Worm (Caenorhabditis elegans) whole organism, midembryonic: ENCODE data around the gene F17E9.3.

Experiments used
- T22C8.4 ChIP-seq: fragments of 200-800 bp; sonication (Bioruptor generic); IDR thresholded peaks from 2 replicates; pipeline ENCODE4 v1.3.6; 2022; ENCODE audit warnings: missing genetic modification characterization, missing compliant biosample characterization
- cog-1 ChIP-seq: sonication (generic microtip); optimal IDR thresholded peaks from 2 replicates; lab custom pipeline; 2016; ENCODE audit warnings: missing genetic modification characterization, missing compliant biosample characterization
- flt-1 ChIP-seq: fragments of 200-800 bp; sonication (Bioruptor generic); IDR thresholded peaks from 2 replicates; pipeline ENCODE4 v1.3.6; 2022; ENCODE audit warnings: missing genetic modification characterization, missing compliant biosample characterization
- klf-2 ChIP-seq: fragments of 200-800 bp; sonication (Bioruptor generic); conservative IDR thresholded peaks from 2 replicates; pipeline ENCODE4 v1.3.6; 2022; ENCODE audit warnings: missing genetic modification reagents, missing genetic modification characterization, missing compliant biosample characterization
- med-1 ChIP-seq: sonication (generic microtip); optimal IDR thresholded peaks from 2 replicates; lab custom pipeline; 2017; ENCODE audit warnings: missing genetic modification characterization, mild to moderate bottlenecking, missing compliant biosample characterization, antibody characterized with exemption, missing genetic modification reagents; ENCODE audit not compliant: insufficient read depth
- ref-1 ChIP-seq: fragments of 200-800 bp; sonication (Bioruptor generic); conservative IDR thresholded peaks from 2 replicates; pipeline ENCODE4 v1.3.6; 2022; ENCODE audit warnings: missing genetic modification reagents, missing genetic modification characterization, missing compliant biosample characterization
- tab-1 ChIP-seq: fragments of 200-800 bp; sonication (Bioruptor generic); IDR thresholded peaks from 2 replicates; pipeline ENCODE4 v1.3.6; 2022; ENCODE audit warnings: missing genetic modification characterization, missing compliant biosample characterization
- ztf-23 ChIP-seq: fragments of 200-800 bp; sonication (Bioruptor generic); IDR thresholded peaks from 2 replicates; pipeline ENCODE4 v1.3.6; 2022; ENCODE audit warnings: missing genetic modification reagents, missing genetic modification characterization, missing compliant biosample characterization
- ztf-29 ChIP-seq: fragments of 200-800 bp; sonication (Bioruptor generic); IDR thresholded peaks from 2 replicates; pipeline ENCODE4 v1.3.6; 2022; ENCODE audit warnings: missing genetic modification reagents, missing genetic modification characterization, missing compliant biosample characterization

- TF ChIP-seq klf-2, result no peak
- TF ChIP-seq cog-1 (tag; lab: Kevin White, UChicago), result no peak
- TF ChIP-seq ztf-23, result no peak
- TF ChIP-seq tab-1 (GFP tag; lab: Robert Waterston, UW), result no peak
- no peak for TF ChIP-seq med-1 (GFP tag; lab: Kevin White, UChicago)
- no peak for TF ChIP-seq flt-1
- TF ChIP-seq ref-1 (GFP tag; lab: Robert Waterston, UW), result no peak
- no peak for TF ChIP-seq ztf-29
- TF ChIP-seq T22C8.4 (GFP tag; lab: Robert Waterston, UW), result no peak
Measured at ce11 chrIV:8348073-8348472, 6.6 kb upstream of the F17E9.3 start, which contains the start of gene F17E9.4.
